Fruit fly (Drosophila melanogaster): Measurements from ENCODE around the gene CG7488.

CG7488 gene

DNA sequence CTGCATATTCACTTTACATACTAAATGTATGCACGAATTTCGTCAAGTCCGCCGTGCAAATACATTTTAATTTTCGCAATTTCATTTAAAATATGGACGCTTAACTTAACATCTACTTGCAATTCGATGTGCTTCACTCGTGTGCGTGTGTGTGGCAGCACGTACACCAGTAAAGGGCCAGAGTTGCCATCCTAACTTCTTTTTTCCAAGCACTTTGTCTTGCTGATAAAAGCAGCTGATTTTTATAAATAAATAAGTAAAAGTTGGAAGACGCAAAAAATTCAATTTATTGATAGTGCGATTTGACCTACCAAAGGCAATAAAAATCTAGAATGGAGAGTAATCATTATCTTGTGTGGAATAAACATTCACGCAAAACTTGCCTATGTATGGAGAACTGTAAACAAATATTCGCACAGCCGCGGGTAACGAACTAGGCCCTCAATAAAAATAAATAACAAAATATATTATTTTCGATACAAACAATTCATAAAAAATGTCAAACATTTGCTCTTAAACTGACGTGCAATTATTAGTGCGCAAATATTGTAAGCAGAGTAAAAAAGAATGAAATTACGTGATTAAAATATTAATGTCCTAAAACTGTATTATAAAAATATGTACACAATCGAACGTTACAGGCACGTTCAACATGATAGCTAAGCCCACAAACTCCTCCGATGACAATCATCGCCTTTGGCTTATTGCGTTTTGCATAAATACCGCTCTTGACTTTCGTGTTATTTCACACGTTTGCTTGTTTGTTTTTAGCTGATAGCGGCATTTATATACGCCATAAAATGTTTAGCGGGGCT is 13.0 kb upstream of the CG7488 start (continued):
- TF ChIP-seq CG6765 (GFP tag; optimal IDR thresholded peaks at IDR 0.05) (peak; percentile 78), CG32532 (GFP tag; IDR thresholded peaks at IDR 0.05) (peak; percentile 79), pum (GFP tag; optimal IDR thresholded peaks at IDR 0.05) (no peak), CG1792 (GFP tag; optimal IDR thresholded peaks at IDR 0.05) (no peak), CG8290 (GFP tag; optimal IDR thresholded peaks at IDR 0.05) (no peak), CG8290 (tag; optimal IDR thresholded peaks at IDR 0.05) (peak in 1 of 2 experiments; percentile 60), ftz-f1 (GFP tag; optimal IDR thresholded peaks at IDR 0.05) (no peak), CG2116 (GFP tag; optimal IDR thresholded peaks at IDR 0.05) (no peak), CG11504 (tag; optimal IDR thresholded peaks at IDR 0.05) (peak; percentile 78), mld (GFP tag; IDR thresholded peaks at IDR 0.05; ENCODE audit: partially characterized antibody) (no peak), tx (GFP tag; optimal IDR thresholded peaks at IDR 0.05) (no peak), HLH54F (GFP tag; optimal IDR thresholded peaks at IDR 0.05) (no peak), CG7372 (GFP tag; IDR thresholded peaks at IDR 0.05) (0 out of 2 replicates have a peak, but pooled peaks have one; percentile 33), Dp (GFP tag; optimal IDR thresholded peaks at IDR 0.05) (no peak), Myb (GFP tag; optimal IDR thresholded peaks at IDR 0.05) (no peak), lbe (GFP tag; optimal IDR thresholded peaks at IDR 0.05) (peak; percentile 20), nerfin-1 (tag; optimal IDR thresholded peaks at IDR 0.05) (peak; percentile 52), CG5180 (GFP tag; optimal IDR thresholded peaks at IDR 0.05) (peak; percentile 60), Side (GFP tag; optimal IDR thresholded peaks at IDR 0.05) (no peak), hb (GFP tag; IDR thresholded peaks at IDR 0.05; ENCODE audit: partially characterized antibody) (no peak), CG8944 (GFP tag; optimal IDR thresholded peaks at IDR 0.05) (no peak), seq (GFP tag; IDR thresholded peaks at IDR 0.05) (peak; percentile 76), E2f1 (GFP tag; IDR thresholded peaks at IDR 0.05) (peak; percentile 56; the same call in 1 of the 2 replicates), bcd (GFP tag; optimal IDR thresholded peaks at IDR 0.05) (peak; percentile 79), CG4360 (GFP tag; IDR thresholded peaks at IDR 0.05) (no peak), NK7.1 (GFP tag; optimal IDR thresholded peaks at IDR 0.05) (no peak), Elba2 (GFP tag; optimal IDR thresholded peaks at IDR 0.05) (no peak), chn (GFP tag; optimal IDR thresholded peaks at IDR 0.05) (peak; percentile 62), CG10565 (GFP tag; optimal IDR thresholded peaks at IDR 0.05) (peak; percentile 16), CG12744 (GFP tag; optimal IDR thresholded peaks at IDR 0.05) (no peak), CG2202 (tag; optimal IDR thresholded peaks at IDR 0.05) (peak; percentile 33), Xbp1 (GFP tag; optimal IDR thresholded peaks at IDR 0.05) (peak; percentile 69), CG2678 (tag; optimal IDR thresholded peaks at IDR 0.05) (peak; percentile 89), CG10959 (GFP tag; IDR thresholded peaks at IDR 0.05) (no peak), pita (GFP tag; optimal IDR thresholded peaks at IDR 0.05) (no peak), inv (GFP tag; IDR thresholded peaks at IDR 0.05; ENCODE audit: partially characterized antibody) (no peak), Pdp1 (GFP tag; optimal IDR thresholded peaks at IDR 0.05) (peak in 1 of 2 experiments; percentile 4), peb (GFP tag; IDR thresholded peaks at IDR 0.05) (no peak), CG12155 (GFP tag; optimal IDR thresholded peaks at IDR 0.05) (peak; percentile 44), Lhr (GFP tag; optimal IDR thresholded peaks at IDR 0.05) (peak; percentile 37), nau (GFP tag; optimal IDR thresholded peaks at IDR 0.05) (no peak), Dek (tag; optimal IDR thresholded peaks at IDR 0.05) (peak; percentile 82), dpn (GFP tag; optimal IDR thresholded peaks at IDR 0.05) (peak in 1 of 2 experiments; percentile 61), tio (GFP tag; optimal IDR thresholded peaks at IDR 0.05) (peak; percentile 74), lmd (GFP tag; IDR thresholded peaks at IDR 0.05) (peak; percentile 65; the same call in 1 of the 2 replicates), Nf-YA (GFP tag; IDR thresholded peaks at IDR 0.05) (no peak), ro (GFP tag; IDR thresholded peaks at IDR 0.05) (no peak), tap (tag; optimal IDR thresholded peaks at IDR 0.05) (peak; percentile 27), zen2 (GFP tag; IDR thresholded peaks at IDR 0.05; ENCODE audit: partially characterized antibody) (no peak)

Data from whole organism, embryonic.